Worm (Caenorhabditis elegans) whole organism, early embryonic: ENCODE data around the gene oac-20.

Source experiments
- F13C5.2 ChIP-seq: sonication (generic microtip); optimal IDR thresholded peaks from 2 replicates; lab custom pipeline; 2017; ENCODE audit warnings: mild to moderate bottlenecking, missing genetic modification characterization, inconsistent platforms, missing compliant biosample characterization
- aly-1 ChIP-seq: sonication (generic microtip); optimal IDR thresholded peaks from 2 replicates; lab custom pipeline; 2016; ENCODE audit warnings: missing genetic modification characterization, missing compliant biosample characterization
- ama-1 ChIP-seq: fragments of 150-350 bp; optimal IDR thresholded peaks from 2 replicates; lab custom pipeline; 2014
- ets-7 ChIP-seq: sonication (generic microtip); optimal IDR thresholded peaks from 2 replicates; lab custom pipeline; 2016; ENCODE audit warnings: missing genotype, missing genetic modification characterization, missing compliant biosample characterization
- flt-1 ChIP-seq: fragments of 200-800 bp; sonication (Bioruptor generic); IDR thresholded peaks from 2 replicates; pipeline ENCODE4 v1.3.6; 2022; ENCODE audit warnings: missing genetic modification characterization, missing compliant biosample characterization
- hmg-4 ChIP-seq: fragments of 200-800 bp; sonication (Bioruptor generic); optimal IDR thresholded peaks from 2 replicates; lab custom pipeline; 2018; ENCODE audit warnings: mild to moderate bottlenecking, missing genetic modification characterization, missing compliant biosample characterization
- hnd-1 ChIP-seq: sonication (generic microtip); optimal IDR thresholded peaks from 2 replicates; lab custom pipeline; 2016; ENCODE audit warnings: missing genetic modification characterization, missing compliant biosample characterization
- pes-1 ChIP-seq: fragments of 200-800 bp; sonication (Bioruptor generic); IDR thresholded peaks from 2 replicates; pipeline ENCODE4 v1.3.6; 2022; ENCODE audit warnings: missing genetic modification reagents, missing genetic modification characterization, missing compliant biosample characterization
- scrt-1 ChIP-seq: fragments of 200-800 bp; sonication (Bioruptor generic); IDR thresholded peaks from 2 replicates; pipeline ENCODE4 v1.3.6; 2022; ENCODE audit warnings: missing genetic modification characterization, missing compliant biosample characterization
- sea-1 ChIP-seq: fragments of 200-800 bp; sonication (Bioruptor generic); conservative IDR thresholded peaks from 2 replicates; pipeline ENCODE4 v1.3.6; 2022; ENCODE audit warnings: missing genetic modification characterization, missing compliant biosample characterization
- tbx-11 ChIP-seq: fragments of 200-800 bp; sonication (Bioruptor generic); IDR thresholded peaks from 2 replicates; pipeline ENCODE4 v1.3.6; 2022; ENCODE audit warnings: missing genetic modification characterization, missing compliant biosample characterization
- tra-4 ChIP-seq: sonication (generic microtip); optimal IDR thresholded peaks from 2 replicates; lab custom pipeline; 2017; ENCODE audit warnings: missing genetic modification characterization, missing compliant biosample characterization

ce11 chrV:16024917-16025316, 46.4 kb downstream of the oac-20 start:
- TF ChIP-seq tra-4 = no peak
- no peak for TF ChIP-seq ama-1 (lab: Kevin White, UChicago)
- no peak for TF ChIP-seq aly-1
- TF ChIP-seq hnd-1 (tag; lab: Kevin White, UChicago) = no peak
- no peak for TF ChIP-seq pes-1 (GFP tag; lab: Robert Waterston, UW)
- no peak for TF ChIP-seq hmg-4 (GFP tag; lab: Kevin White, UChicago)
- no peak for TF ChIP-seq scrt-1 (GFP tag; lab: Robert Waterston, UW)
- no peak for TF ChIP-seq tbx-11 (GFP tag; lab: Robert Waterston, UW)
- no peak for TF ChIP-seq F13C5.2
- no peak for TF ChIP-seq flt-1
- TF ChIP-seq ets-7 (tag; lab: Kevin White, UChicago) = no peak
- no peak for TF ChIP-seq sea-1
